Fruit fly (Drosophila melanogaster) whole organism, embryonic: ENCODE data around the gene CG13995.
A peak's percentile ranks its signal among the peaks of the same experiment; 100 is the strongest.

Experiments
- ATbp ChIP-seq: fragments of 200-800 bp; sonication (Bioruptor generic); optimal IDR thresholded peaks from 2 replicates; lab custom pipeline; 2017; ENCODE audit warnings: missing biosample characterization, mild to moderate bottlenecking, missing genetic modification characterization, missing genetic modification reagents
- CG10431 ChIP-seq: fragments of 200-800 bp; sonication (Bioruptor generic); optimal IDR thresholded peaks from 3 replicates; lab custom pipeline; 2018; ENCODE audit warnings: missing biosample characterization, mild to moderate bottlenecking, missing genetic modification characterization
- CG10565 ChIP-seq: fragments of 200-800 bp; sonication (Bioruptor generic); optimal IDR thresholded peaks from 3 replicates; lab custom pipeline; 2016; ENCODE audit warnings: missing biosample characterization, mild to moderate bottlenecking, missing genetic modification characterization
- CG12769 ChIP-seq: fragments of 200-800 bp; sonication (Bioruptor generic); optimal IDR thresholded peaks from 2 replicates; lab custom pipeline; 2019; ENCODE audit warnings: missing biosample characterization, mild to moderate bottlenecking, missing genetic modification characterization, moderate library complexity
- CG13775 ChIP-seq: fragments of 200-800 bp; sonication (Bioruptor generic); optimal IDR thresholded peaks from 3 replicates; lab custom pipeline; 2017; ENCODE audit warnings: missing biosample characterization, mild to moderate bottlenecking, missing genetic modification characterization
- CG15011 ChIP-seq: fragments of 200-800 bp; sonication (Bioruptor generic); optimal IDR thresholded peaks from 3 replicates; lab custom pipeline; 2018; ENCODE audit warnings: missing biosample characterization, mild to moderate bottlenecking, missing genetic modification characterization
- CG15514 ChIP-seq: fragments of 200-800 bp; sonication (Bioruptor generic); optimal IDR thresholded peaks from 3 replicates; lab custom pipeline; 2017; ENCODE audit warnings: missing biosample characterization, missing genetic modification characterization, mild to moderate bottlenecking, moderate library complexity, missing genetic modification reagents
- CG1603 ChIP-seq: fragments of 200-800 bp; sonication (Bioruptor generic); optimal IDR thresholded peaks from 2 replicates; lab custom pipeline; 2019; ENCODE audit warnings: missing biosample characterization, mild to moderate bottlenecking, missing genetic modification characterization, moderate library complexity
- CG17912 ChIP-seq: fragments of 200-800 bp; sonication (Bioruptor generic); optimal IDR thresholded peaks from 2 replicates; lab custom pipeline; 2018; ENCODE audit warnings: missing biosample characterization, mild to moderate bottlenecking, missing genetic modification characterization
- CG1832 ChIP-seq: fragments of 200-800 bp; sonication (Bioruptor generic); optimal IDR thresholded peaks from 2 replicates; lab custom pipeline; 2017; ENCODE audit warnings: missing biosample characterization, mild to moderate bottlenecking, missing genetic modification characterization, inconsistent platforms
- CG30020 ChIP-seq: fragments of 200-800 bp; optimal IDR thresholded peaks from 2 replicates; lab custom pipeline; 2019; ENCODE audit warnings: missing biosample characterization, mild to moderate bottlenecking, missing genetic modification characterization, moderate library complexity
- CG31365 ChIP-seq: fragments of 200-800 bp; sonication (Bioruptor generic); optimal IDR thresholded peaks from 2 replicates; lab custom pipeline; 2018; ENCODE audit warnings: missing biosample characterization, mild to moderate bottlenecking, missing genetic modification characterization
- CG34422 ChIP-seq: fragments of 200-800 bp; sonication (Bioruptor generic); IDR thresholded peaks from 3 replicates; pipeline ENCODE4 v1.3.6; 2022; ENCODE audit warnings: missing biosample characterization, missing genetic modification characterization
- CG4617 ChIP-seq: fragments of 200-800 bp; sonication (Bioruptor generic); optimal IDR thresholded peaks from 3 replicates; lab custom pipeline; 2016; ENCODE audit warnings: missing biosample characterization, missing genetic modification characterization, borderline replicate concordance
- CG4854 ChIP-seq: fragments of 200-800 bp; sonication (Bioruptor generic); optimal IDR thresholded peaks from 2 replicates; lab custom pipeline; 2016; ENCODE audit warnings: missing biosample characterization, missing genetic modification characterization, inconsistent platforms
- CG5180 ChIP-seq: fragments of 200-800 bp; sonication (Bioruptor generic); optimal IDR thresholded peaks from 3 replicates; lab custom pipeline; 2017; ENCODE audit warnings: missing biosample characterization, missing genetic modification characterization, mild to moderate bottlenecking, moderate library complexity, missing genetic modification reagents
- CG6254 ChIP-seq: fragments of 200-800 bp; sonication (Bioruptor generic); optimal IDR thresholded peaks from 3 replicates; lab custom pipeline; 2017; ENCODE audit warnings: mild to moderate bottlenecking, missing biosample characterization, missing genetic modification reagents, missing genetic modification characterization
- CG7839 ChIP-seq: fragments of 200-800 bp; sonication (Bioruptor generic); optimal IDR thresholded peaks from 3 replicates; lab custom pipeline; 2018; ENCODE audit warnings: missing biosample characterization, mild to moderate bottlenecking, missing genetic modification characterization, moderate library complexity
- CG7928 ChIP-seq: fragments of 200-800 bp; sonication (Bioruptor generic); optimal IDR thresholded peaks from 2 replicates; lab custom pipeline; 2017; ENCODE audit warnings: missing biosample characterization, mild to moderate bottlenecking, missing genetic modification characterization
- CoRest ChIP-seq: fragments of 200-800 bp; sonication (Bioruptor generic); optimal IDR thresholded peaks from 3 replicates; lab custom pipeline; 2018; ENCODE audit warnings: missing biosample characterization, mild to moderate bottlenecking, missing genetic modification characterization, moderate library complexity
- CrebB ChIP-seq: fragments of 200-800 bp; sonication (Bioruptor generic); optimal IDR thresholded peaks from 3 replicates; lab custom pipeline; 2018; ENCODE audit warnings: missing biosample characterization, mild to moderate bottlenecking, missing genetic modification characterization
- D19A ChIP-seq: fragments of 200-800 bp; optimal IDR thresholded peaks from 3 replicates; lab custom pipeline; 2019; ENCODE audit warnings: missing biosample characterization, mild to moderate bottlenecking, missing genetic modification characterization, moderate library complexity
- Dbx ChIP-seq: fragments of 200-800 bp; sonication (Bioruptor generic); IDR thresholded peaks from 3 replicates; pipeline ENCODE4 v1.3.6; 2022; ENCODE audit warnings: missing biosample characterization, missing genetic modification characterization
- Dip2 ChIP-seq: fragments of 200-800 bp; sonication (Bioruptor generic); IDR thresholded peaks from 2 replicates; pipeline ENCODE4 v1.3.6; 2022; ENCODE audit warnings: missing biosample characterization, missing genetic modification characterization
- E2f1 ChIP-seq: fragments of 200-800 bp; sonication (Bioruptor generic); IDR thresholded peaks from 2 replicates; pipeline ENCODE4 v1.3.6; 2022; ENCODE audit warnings: missing biosample characterization, missing genetic modification characterization
- E2f2 ChIP-seq: fragments of 200-800 bp; sonication (Bioruptor generic); IDR thresholded peaks from 2 replicates; pipeline ENCODE4 v1.3.6; 2022; ENCODE audit warnings: missing biosample characterization, missing genetic modification characterization
- Fer2 ChIP-seq: fragments of 200-800 bp; sonication (Bioruptor generic); optimal IDR thresholded peaks from 2 replicates; lab custom pipeline; 2018; ENCODE audit warnings: missing biosample characterization, mild to moderate bottlenecking, missing genetic modification characterization, moderate library complexity
- Hr3 ChIP-seq: fragments of 200-800 bp; sonication (Bioruptor generic); optimal IDR thresholded peaks from 3 replicates; lab custom pipeline; 2016; ENCODE audit warnings: missing biosample characterization, missing genetic modification characterization
- Hsf ChIP-seq: fragments of 200-800 bp; sonication (Bioruptor generic); optimal IDR thresholded peaks from 3 replicates; lab custom pipeline; 2016; ENCODE audit warnings: missing biosample characterization, missing genetic modification characterization
- NFAT ChIP-seq: fragments of 200-800 bp; sonication (Bioruptor generic); IDR thresholded peaks from 2 replicates; pipeline ENCODE4 v1.3.6; 2022; ENCODE audit warnings: missing biosample characterization, missing genetic modification characterization
- Rfx ChIP-seq: fragments of 200-800 bp; sonication (Bioruptor generic); IDR thresholded peaks from 2 replicates; pipeline ENCODE4 v1.3.6; 2022; ENCODE audit warnings: missing biosample characterization, missing genetic modification characterization
- abd-A ChIP-seq: fragments of 200-800 bp; sonication (Bioruptor generic); optimal IDR thresholded peaks from 3 replicates; lab custom pipeline; 2019; ENCODE audit warnings: missing biosample characterization, mild to moderate bottlenecking, missing genetic modification characterization, moderate library complexity
- cg ChIP-seq: fragments of 200-800 bp; sonication (Bioruptor generic); optimal IDR thresholded peaks from 3 replicates; lab custom pipeline; 2019; ENCODE audit warnings: missing biosample characterization, mild to moderate bottlenecking, missing genetic modification characterization, moderate library complexity
- dysf ChIP-seq: fragments of 200-800 bp; sonication (Bioruptor generic); IDR thresholded peaks from 3 replicates; pipeline ENCODE4 v1.3.6; 2022; ENCODE audit warnings: missing biosample characterization, missing genetic modification characterization
- ftz-f1 ChIP-seq: fragments of 200-800 bp; sonication (Bioruptor generic); optimal IDR thresholded peaks from 2 replicates; lab custom pipeline; 2016; ENCODE audit warnings: missing biosample characterization, missing genetic modification characterization
- gce ChIP-seq: fragments of 200-800 bp; sonication (Bioruptor generic); IDR thresholded peaks from 3 replicates; pipeline ENCODE4 v1.3.6; 2022; ENCODE audit warnings: missing biosample characterization, missing genetic modification characterization
- gcm2 ChIP-seq: fragments of 200-800 bp; sonication (Bioruptor generic); optimal IDR thresholded peaks from 2 replicates; lab custom pipeline; 2016; ENCODE audit warnings: missing biosample characterization, missing genetic modification characterization
- gsb-n ChIP-seq: fragments of 200-800 bp; sonication (Bioruptor generic); optimal IDR thresholded peaks from 3 replicates; lab custom pipeline; 2018; ENCODE audit warnings: missing biosample characterization, mild to moderate bottlenecking, missing genetic modification characterization
- gt ChIP-seq: fragments of 200-800 bp; sonication (Bioruptor generic); IDR thresholded peaks from 2 replicates; pipeline ENCODE4 v1.3.6; 2022; ENCODE audit warnings: missing biosample characterization, missing genetic modification characterization
- hb ChIP-seq: fragments of 200-800 bp; sonication (Bioruptor generic); IDR thresholded peaks from 3 replicates; pipeline ENCODE4 v1.3.6; 2022; ENCODE audit warnings: missing biosample characterization, missing genetic modification characterization; ENCODE audit not compliant: partially characterized antibody
- hbn ChIP-seq: fragments of 200-800 bp; sonication (Bioruptor generic); IDR thresholded peaks from 2 replicates; pipeline ENCODE4 v1.3.6; 2022; ENCODE audit warnings: missing biosample characterization, missing genetic modification characterization; ENCODE audit not compliant: partially characterized antibody
- org-1 ChIP-seq: fragments of 200-800 bp; sonication (Bioruptor generic); optimal IDR thresholded peaks from 2 replicates; lab custom pipeline; 2017; ENCODE audit warnings: missing biosample characterization, missing genetic modification characterization
- scrt ChIP-seq: fragments of 200-800 bp; sonication (Bioruptor generic); optimal IDR thresholded peaks from 2 replicates; lab custom pipeline; 2018; ENCODE audit warnings: missing biosample characterization, mild to moderate bottlenecking, missing genetic modification characterization, moderate library complexity
- sisA ChIP-seq: fragments of 200-800 bp; sonication (Bioruptor generic); IDR thresholded peaks from 2 replicates; pipeline ENCODE4 v1.3.6; 2022; ENCODE audit warnings: missing biosample characterization, missing genetic modification characterization
- tap ChIP-seq: fragments of 200-800 bp; optimal IDR thresholded peaks from 3 replicates; lab custom pipeline; 2019; ENCODE audit warnings: missing biosample characterization, mild to moderate bottlenecking, missing genetic modification characterization, moderate library complexity
- tna ChIP-seq: fragments of 200-800 bp; sonication (Bioruptor generic); IDR thresholded peaks from 2 replicates; pipeline ENCODE4 v1.3.6; 2022; ENCODE audit warnings: missing biosample characterization, missing genetic modification characterization; ENCODE audit not compliant: partially characterized antibody
- trh ChIP-seq: fragments of 200-800 bp; sonication (Bioruptor generic); optimal IDR thresholded peaks from 2 replicates; lab custom pipeline; 2016; ENCODE audit warnings: missing biosample characterization, missing genetic modification characterization
- ttk ChIP-seq: fragments of 200-800 bp; sonication (Bioruptor generic); IDR thresholded peaks from 2 replicates; pipeline ENCODE4 v2.1.2; 2022; ENCODE audit warnings: missing biosample characterization, missing genetic modification characterization
- vfl ChIP-seq: fragments of 200-800 bp; sonication (Bioruptor generic); optimal IDR thresholded peaks from 2 replicates; lab custom pipeline; 2016; ENCODE audit warnings: missing biosample characterization, missing genetic modification characterization
- zen ChIP-seq: fragments of 200-800 bp; sonication (Bioruptor generic); optimal IDR thresholded peaks from 3 replicates; lab custom pipeline; 2018; ENCODE audit warnings: missing biosample characterization, mild to moderate bottlenecking, missing genetic modification characterization, moderate library complexity

Gene CG13995

DNA sequence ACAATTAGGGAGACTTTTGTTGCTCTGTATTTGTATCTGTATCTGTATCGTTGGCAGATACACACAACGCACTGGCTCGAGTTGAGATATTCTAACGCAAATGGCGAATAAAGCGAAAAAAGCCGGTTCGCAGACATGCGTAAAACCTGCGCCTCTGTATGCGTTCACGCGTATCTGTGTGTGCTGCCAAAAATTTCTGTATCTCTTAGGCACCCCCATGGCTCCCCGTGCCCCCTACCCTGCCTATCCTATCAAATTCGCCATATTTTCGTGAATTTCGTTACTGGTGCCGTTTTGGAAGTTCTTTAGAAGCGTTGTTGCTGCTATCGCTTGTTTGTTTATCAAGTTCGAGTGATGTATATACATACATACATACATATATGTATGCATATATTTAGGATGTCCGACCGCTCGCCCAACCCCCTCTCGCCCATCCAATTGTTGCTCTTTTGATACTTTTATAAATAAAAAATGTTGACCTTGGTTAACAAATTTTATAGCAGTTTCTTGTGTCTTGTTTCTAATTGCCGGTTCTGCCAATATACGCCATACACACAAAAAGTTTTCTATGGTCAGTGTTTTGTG is 31.7 kb downstream of the CG13995 start (continued):
- TF ChIP-seq hb (GFP tag; lab: Robert Waterston, UW), result no peak
- TF ChIP-seq ftz-f1, result peak; percentile 10
- no peak for TF ChIP-seq CG10565 (GFP tag; lab: Kevin White, UChicago)
- no peak for TF ChIP-seq ATbp
- no peak for TF ChIP-seq CG31365 (tag; lab: Kevin White, UChicago)
- no peak for TF ChIP-seq CG30020 (tag; lab: Kevin White, UChicago)
- no peak for TF ChIP-seq CG4617 (GFP tag; lab: Kevin White, UChicago)
- TF ChIP-seq E2f1 (GFP tag; lab: Robert Waterston, UW), result no peak
- TF ChIP-seq ttk (GFP tag; lab: Robert Waterston, UW), result no peak
- TF ChIP-seq D19A, result no peak
- TF ChIP-seq hbn (GFP tag; lab: Robert Waterston, UW), result no peak
- TF ChIP-seq vfl (GFP tag; lab: Kevin White, UChicago), result no peak
- TF ChIP-seq CG13775 (GFP tag; lab: Kevin White, UChicago), result no peak
- no peak for TF ChIP-seq Fer2
- no peak for TF ChIP-seq CG7928 (GFP tag; lab: Kevin White, UChicago)
- peak; percentile 93 for TF ChIP-seq abd-A (tag; lab: Kevin White, UChicago)
- no peak for TF ChIP-seq CG1832 (GFP tag; lab: Kevin White, UChicago)
- peak; percentile 21 for TF ChIP-seq CG15514 (GFP tag; lab: Kevin White, UChicago)
- TF ChIP-seq gt, result no peak
- TF ChIP-seq CG17912 (GFP tag; lab: Kevin White, UChicago), result no peak
- peak; percentile 48; the same call in 1 of the 2 replicates for TF ChIP-seq NFAT (GFP tag; lab: Robert Waterston, UW)
- TF ChIP-seq CG4854, result no peak
- TF ChIP-seq Rfx (GFP tag; lab: Robert Waterston, UW), result peak; percentile 36; the same call in 1 of the 2 replicates
- no peak for TF ChIP-seq trh (GFP tag; lab: Kevin White, UChicago)
- TF ChIP-seq tap (tag; lab: Kevin White, UChicago), result no peak
- no peak for TF ChIP-seq CG6254 (GFP tag; lab: Kevin White, UChicago)
- no peak for TF ChIP-seq Hsf (GFP tag; lab: Kevin White, UChicago)
- peak; percentile 27 for TF ChIP-seq cg (GFP tag; lab: Kevin White, UChicago)
- TF ChIP-seq CG15011, result no peak
- peak; percentile 20; the same call in 1 of the 3 replicates for TF ChIP-seq CG34422 (GFP tag; lab: Robert Waterston, UW)
- TF ChIP-seq E2f2 (GFP tag; lab: Robert Waterston, UW), result no peak
- TF ChIP-seq sisA (GFP tag; lab: Robert Waterston, UW), result no peak
- TF ChIP-seq CG1603 (tag; lab: Kevin White, UChicago), result no peak
- no peak for TF ChIP-seq tna (GFP tag; lab: Robert Waterston, UW)
- no peak for TF ChIP-seq gsb-n (tag; lab: Kevin White, UChicago)
- no peak for TF ChIP-seq gcm2 (GFP tag; lab: Kevin White, UChicago)
- peak; percentile 36 for TF ChIP-seq CG12769 (tag; lab: Kevin White, UChicago)
- no peak for TF ChIP-seq CoRest
- no peak for TF ChIP-seq CrebB (tag; lab: Kevin White, UChicago)
- TF ChIP-seq zen (tag; lab: Kevin White, UChicago), result no peak
- TF ChIP-seq org-1 (GFP tag; lab: Kevin White, UChicago), result no peak
- no peak for TF ChIP-seq Hr3
- no peak for TF ChIP-seq dysf (GFP tag; lab: Robert Waterston, UW)
- peak; percentile 50; the same call in 2 of the 3 replicates for TF ChIP-seq Dbx (GFP tag; lab: Robert Waterston, UW)
- TF ChIP-seq CG5180 (GFP tag; lab: Kevin White, UChicago), result no peak
- peak; percentile 58 for TF ChIP-seq scrt
- no peak for TF ChIP-seq CG7839 (tag; lab: Kevin White, UChicago)
- no peak for TF ChIP-seq CG10431
- no peak for TF ChIP-seq gce (GFP tag; lab: Robert Waterston, UW)
- TF ChIP-seq Dip2, result no peak
